Fruit fly (Drosophila melanogaster) whole organism, prepupa: ENCODE measurements around the gene sa.

Experiments
- CG11294 ChIP-seq: fragments of 200-800 bp; sonication (Bioruptor generic); IDR thresholded peaks from 2 replicates; pipeline ENCODE4 v1.3.6; 2022; ENCODE audit warnings: missing biosample characterization, missing genetic modification characterization
- CG1621 ChIP-seq: fragments of 200-800 bp; sonication (Bioruptor generic); optimal IDR thresholded peaks from 3 replicates; lab custom pipeline; 2018; ENCODE audit warnings: missing biosample characterization, mild to moderate bottlenecking, missing genetic modification characterization
- CG3032 ChIP-seq: fragments of 200-800 bp; optimal IDR thresholded peaks from 2 replicates; lab custom pipeline; 2019; ENCODE audit warnings: missing biosample characterization, mild to moderate bottlenecking, missing genetic modification characterization, moderate library complexity
- CG31627 ChIP-seq: fragments of 200-800 bp; sonication (Bioruptor generic); optimal IDR thresholded peaks from 3 replicates; lab custom pipeline; 2016; ENCODE audit warnings: missing biosample characterization, missing genetic modification characterization
- CG32006 ChIP-seq: fragments of 200-800 bp; sonication (Bioruptor generic); optimal IDR thresholded peaks from 3 replicates; lab custom pipeline; 2017; ENCODE audit warnings: missing biosample characterization, mild to moderate bottlenecking, missing genetic modification characterization
- CG34406 ChIP-seq: fragments of 200-800 bp; sonication (Bioruptor generic); optimal IDR thresholded peaks from 3 replicates; lab custom pipeline; 2016; ENCODE audit warnings: missing biosample characterization, missing genetic modification characterization
- CG3919 ChIP-seq: fragments of 200-800 bp; sonication (Bioruptor generic); optimal IDR thresholded peaks from 3 replicates; lab custom pipeline; 2016; ENCODE audit warnings: missing biosample characterization, missing genetic modification characterization
- CG6163 ChIP-seq: fragments of 200-800 bp; sonication (Bioruptor generic); IDR thresholded peaks from 3 replicates; pipeline ENCODE4 v1.3.6; 2022; ENCODE audit warnings: missing biosample characterization, missing genetic modification characterization
- CG6276 ChIP-seq: fragments of 200-800 bp; sonication (Bioruptor generic); optimal IDR thresholded peaks from 2 replicates; lab custom pipeline; 2017; ENCODE audit warnings: missing biosample characterization, mild to moderate bottlenecking, missing genetic modification characterization
- CG6792 ChIP-seq: fragments of 200-800 bp; sonication (Bioruptor generic); optimal IDR thresholded peaks from 3 replicates; lab custom pipeline; 2016; ENCODE audit warnings: missing biosample characterization, missing genetic modification characterization
- CG6854 ChIP-seq: fragments of 200-800 bp; sonication (Bioruptor generic); optimal IDR thresholded peaks from 2 replicates; lab custom pipeline; 2017; ENCODE audit warnings: missing biosample characterization, mild to moderate bottlenecking, missing genetic modification characterization
- CG7368 ChIP-seq: fragments of 200-800 bp; sonication (Bioruptor generic); optimal IDR thresholded peaks from 3 replicates; lab custom pipeline; 2016; ENCODE audit warnings: missing biosample characterization, missing genetic modification characterization
- CG8319 ChIP-seq: fragments of 200-800 bp; sonication (Bioruptor generic); optimal IDR thresholded peaks from 3 replicates; lab custom pipeline; 2016; ENCODE audit warnings: missing biosample characterization, missing genetic modification characterization
- CG8632 ChIP-seq: fragments of 200-800 bp; sonication (Bioruptor generic); optimal IDR thresholded peaks from 3 replicates; lab custom pipeline; 2016; ENCODE audit warnings: missing biosample characterization, missing genetic modification characterization
- CG9139 ChIP-seq: fragments of 200-800 bp; sonication (Bioruptor generic); optimal IDR thresholded peaks from 3 replicates; lab custom pipeline; 2017; ENCODE audit warnings: missing biosample characterization, mild to moderate bottlenecking, missing genetic modification characterization
- Eip78C ChIP-seq: fragments of 200-800 bp; sonication (Bioruptor generic); peaks from one replicate; lab custom pipeline; 2016; ENCODE audit warnings: missing biosample characterization, missing genetic modification characterization
- Eip93F ChIP-seq: fragments of 200-800 bp; sonication (Bioruptor generic); optimal IDR thresholded peaks from 2 replicates; lab custom pipeline; 2016; ENCODE audit warnings: missing biosample characterization, mild to moderate bottlenecking, missing genetic modification characterization
- Gug ChIP-seq: fragments of 200-800 bp; sonication (Bioruptor generic); IDR thresholded peaks from 2 replicates; pipeline ENCODE4 v1.3.6; 2022; ENCODE audit warnings: missing biosample characterization, missing genetic modification characterization
- Hr4 ChIP-seq: fragments of 200-800 bp; sonication (Bioruptor generic); optimal IDR thresholded peaks from 3 replicates; lab custom pipeline; 2016; ENCODE audit warnings: missing biosample characterization, missing genetic modification characterization
- Met ChIP-seq: fragments of 200-800 bp; sonication (Bioruptor generic); optimal IDR thresholded peaks from 3 replicates; lab custom pipeline; 2016; ENCODE audit warnings: missing biosample characterization, missing genetic modification characterization
- OdsH ChIP-seq: fragments of 200-800 bp; sonication (Bioruptor generic); optimal IDR thresholded peaks from 3 replicates; lab custom pipeline; 2016; ENCODE audit warnings: missing biosample characterization, missing genetic modification characterization
- Smox ChIP-seq: fragments of 200-800 bp; sonication (Bioruptor generic); optimal IDR thresholded peaks from 3 replicates; lab custom pipeline; 2016; ENCODE audit warnings: missing biosample characterization, missing genetic modification characterization
- Sox15 ChIP-seq: fragments of 200-800 bp; sonication (Bioruptor generic); optimal IDR thresholded peaks from 3 replicates; lab custom pipeline; 2016; ENCODE audit warnings: missing biosample characterization, missing genetic modification characterization
- acj6 ChIP-seq: fragments of 200-800 bp; sonication (Bioruptor generic); optimal IDR thresholded peaks from 3 replicates; lab custom pipeline; 2016; ENCODE audit warnings: missing biosample characterization, missing genetic modification characterization
- dsx ChIP-seq: fragments of 200-800 bp; optimal IDR thresholded peaks from 3 replicates; lab custom pipeline; 2019; ENCODE audit warnings: missing biosample characterization, mild to moderate bottlenecking, missing genetic modification characterization, moderate library complexity; ENCODE audit not compliant: poor library complexity, severe bottlenecking
- eg ChIP-seq: fragments of 200-800 bp; sonication (Bioruptor generic); IDR thresholded peaks from 3 replicates; pipeline ENCODE4 v1.3.6; 2022; ENCODE audit warnings: missing biosample characterization, missing genetic modification characterization
- esn ChIP-seq: fragments of 200-800 bp; sonication (Bioruptor generic); optimal IDR thresholded peaks from 2 replicates; lab custom pipeline; 2016; ENCODE audit warnings: missing biosample characterization, mild to moderate bottlenecking, missing genetic modification characterization, moderate library complexity
- fd85E ChIP-seq: fragments of 200-800 bp; sonication (Bioruptor generic); optimal IDR thresholded peaks from 3 replicates; lab custom pipeline; 2016; ENCODE audit warnings: missing biosample characterization, missing genetic modification characterization
- spab ChIP-seq: fragments of 200-800 bp; sonication (Bioruptor generic); optimal IDR thresholded peaks from 2 replicates; lab custom pipeline; 2017; ENCODE audit warnings: missing biosample characterization, mild to moderate bottlenecking, missing genetic modification characterization, missing genetic modification reagents
- svp ChIP-seq: fragments of 200-800 bp; sonication (Bioruptor generic); peaks from one replicate; lab custom pipeline; 2016; ENCODE audit warnings: missing biosample characterization, missing genetic modification characterization

The sa gene

dm6 chr3L:21382158-21382610, 24.4 kb downstream of the sa start, which contains the start of gene rgn (continued):
- TF ChIP-seq CG6792 (GFP tag; lab: Kevin White, UChicago) (peak; percentile 83), Gug (peak; percentile 84), CG1621 (tag; lab: Kevin White, UChicago) (peak; percentile 76), CG9139 (GFP tag; lab: Kevin White, UChicago) (peak; percentile 69), CG34406 (GFP tag; lab: Kevin White, UChicago) (peak; percentile 91), esn (GFP tag; lab: Kevin White, UChicago) (peak; percentile 87), acj6 (GFP tag; lab: Kevin White, UChicago) (peak; percentile 91), eg (GFP tag; lab: Robert Waterston, UW) (peak; percentile 88)

- TF ChIP-seq fd85E (GFP tag; lab: Kevin White, UChicago): no peak
- no peak for TF ChIP-seq CG1621 (tag; lab: Kevin White, UChicago)
- no peak for TF ChIP-seq Sox15
- TF ChIP-seq CG31627: no peak
- no peak for TF ChIP-seq eg (GFP tag; lab: Robert Waterston, UW)
- no peak for TF ChIP-seq CG3919 (GFP tag; lab: Kevin White, UChicago)
Measured at dm6 chr3L:21381746-21382145, 24.8 kb downstream of the sa start.

- TF ChIP-seq Gug: no peak
- peak; percentile 97 for TF ChIP-seq svp (GFP tag; lab: Kevin White, UChicago)
- peak; percentile 65 for TF ChIP-seq Eip78C
- no peak for TF ChIP-seq spab (GFP tag; lab: Kevin White, UChicago)
Measured at dm6 chr3L:21380581-21381175, 25.9 kb downstream of the sa start.

dm6 chr3L:21380126-21380525, 26.4 kb downstream of the sa start:
- no peak for TF ChIP-seq CG11294 (GFP tag; lab: Robert Waterston, UW)
- no peak for TF ChIP-seq Eip93F (GFP tag; lab: Kevin White, UChicago)
- no peak for TF ChIP-seq eg (GFP tag; lab: Robert Waterston, UW)
- TF ChIP-seq CG32006 (GFP tag; lab: Kevin White, UChicago): no peak
- TF ChIP-seq Met (GFP tag; lab: Kevin White, UChicago): no peak
- TF ChIP-seq dsx (GFP tag; lab: Kevin White, UChicago): no peak
- no peak for TF ChIP-seq CG31627
- no peak for TF ChIP-seq CG1621 (tag; lab: Kevin White, UChicago)
- TF ChIP-seq CG6163 (GFP tag; lab: Robert Waterston, UW): no peak
- TF ChIP-seq CG6854 (GFP tag; lab: Kevin White, UChicago): no peak
- no peak for TF ChIP-seq OdsH (GFP tag; lab: Kevin White, UChicago)
- no peak for TF ChIP-seq CG3919 (GFP tag; lab: Kevin White, UChicago)
- TF ChIP-seq svp (GFP tag; lab: Kevin White, UChicago): no peak
- TF ChIP-seq CG8319 (GFP tag; lab: Kevin White, UChicago): no peak
- no peak for TF ChIP-seq Hr4 (GFP tag; lab: Kevin White, UChicago)
- TF ChIP-seq Smox: no peak
- no peak for TF ChIP-seq CG6276 (GFP tag; lab: Kevin White, UChicago)
- TF ChIP-seq CG3032 (tag; lab: Kevin White, UChicago): no peak
- TF ChIP-seq, all 60 proteins: peak for 0

- TF ChIP-seq Met (GFP tag; lab: Kevin White, UChicago): no peak
- TF ChIP-seq svp (GFP tag; lab: Kevin White, UChicago): peak; percentile 2
- TF ChIP-seq CG8632: no peak
- TF ChIP-seq eg (GFP tag; lab: Robert Waterston, UW): no peak
- TF ChIP-seq CG11294 (GFP tag; lab: Robert Waterston, UW): no peak
- TF ChIP-seq CG7368 (GFP tag; lab: Kevin White, UChicago): no peak
Measured at dm6 chr3L:21371230-21371629, 35.3 kb downstream of the sa start.
